Worm (Caenorhabditis elegans) whole organism, mixed stage, embryonic: ENCODE data around the gene F10C2.7.

Experiments used
- ceh-83 ChIP-seq: fragments of 200-800 bp; sonication (Bioruptor generic); optimal IDR thresholded peaks from 2 replicates; lab custom pipeline; 2018; ENCODE audit warnings: mild to moderate bottlenecking, missing genetic modification characterization, missing compliant biosample characterization
- elt-3 ChIP-seq: fragments of 150-350 bp; optimal IDR thresholded peaks from 2 replicates; lab custom pipeline; 2014; ENCODE audit warnings: missing biosample characterization, missing genetic modification characterization

DNA sequence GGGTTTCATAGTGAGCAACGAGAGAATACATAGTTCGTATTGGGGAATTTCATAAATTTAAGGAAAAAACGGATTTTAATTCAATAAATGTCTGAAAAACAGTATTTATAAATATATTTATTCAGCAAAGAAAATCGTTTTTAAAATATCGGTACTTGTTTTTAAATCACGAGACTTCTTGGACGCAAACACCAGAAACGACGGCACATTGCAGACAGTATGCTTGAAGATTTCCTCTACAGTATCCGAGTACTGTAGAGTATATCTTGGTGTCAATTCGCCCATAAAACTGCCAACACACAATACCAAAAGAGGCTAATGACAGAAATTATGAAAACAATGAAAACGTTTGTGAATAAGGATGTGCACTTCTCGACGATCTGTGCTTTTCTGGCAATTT lies 12.2 kb downstream of the F10C2.7 start:
- TF ChIP-seq ceh-83 (GFP tag; lab: Kevin White, UChicago): no peak
- no peak for TF ChIP-seq elt-3 (tag; lab: Kevin White, UChicago)
